Worm (Caenorhabditis elegans) whole organism, L4 larva: ENCODE measurements around the gene irld-24.
A peak's percentile ranks its signal among the peaks of the same experiment; 100 is the strongest.

Experiments used
- F49E8.2 ChIP-seq: sonication (generic microtip); optimal IDR thresholded peaks from 2 replicates; lab custom pipeline; 2016; ENCODE audit warnings: missing compliant biosample characterization, mild to moderate bottlenecking, missing genetic modification characterization, borderline replicate concordance
- Y105C5A.15 ChIP-seq: fragments of 200-800 bp; sonication (Bioruptor generic); IDR thresholded peaks from 2 replicates; pipeline ENCODE4 v1.3.6; 2022; ENCODE audit warnings: missing genetic modification characterization, missing compliant biosample characterization
- ceh-82 ChIP-seq: sonication (generic microtip); optimal IDR thresholded peaks from 2 replicates; lab custom pipeline; 2017; ENCODE audit warnings: missing biosample characterization, missing genetic modification characterization
- lin-13 ChIP-seq: fragments of 150-350 bp; optimal IDR thresholded peaks from 2 replicates; lab custom pipeline; 2014; ENCODE audit warnings: missing biosample characterization, missing genetic modification reagents, missing genetic modification characterization
- mdl-1 ChIP-seq, 2 experiments: fragments of 150-350 bp in 1 of 2; sonication (generic microtip) in 1 of 2; optimal IDR thresholded peaks; 2 replicates each; lab custom pipeline; 2014 to 2017; ENCODE audit warnings: missing biosample characterization in 2 of 2, missing genetic modification characterization in 2 of 2
- mep-1 ChIP-seq: fragments of 150-350 bp; sonication (generic microtip); optimal IDR thresholded peaks from 3 replicates; lab custom pipeline; 2014; ENCODE audit warnings: missing biosample characterization, missing genetic modification characterization
- nhr-11 ChIP-seq: fragments of 150-350 bp; optimal IDR thresholded peaks from 2 replicates; lab custom pipeline; 2014; ENCODE audit warnings: missing biosample characterization, missing genetic modification characterization
- nhr-6 ChIP-seq: fragments of 150-350 bp; optimal IDR thresholded peaks from 2 replicates; lab custom pipeline; 2014; ENCODE audit warnings: missing biosample characterization, missing genetic modification characterization
- nhr-76 ChIP-seq: fragments of 150-350 bp; optimal IDR thresholded peaks from 2 replicates; lab custom pipeline; 2014; ENCODE audit warnings: missing biosample characterization, missing genetic modification characterization
- rbr-2 ChIP-seq: sonication (generic microtip); optimal IDR thresholded peaks from 2 replicates; lab custom pipeline; 2016; ENCODE audit warnings: missing genotype, missing genetic modification characterization, missing compliant biosample characterization
- skn-1 ChIP-seq: fragments of 150-350 bp; optimal IDR thresholded peaks from 2 replicates; lab custom pipeline; 2014; ENCODE audit warnings: missing biosample characterization, missing genetic modification characterization
- snpc-4 ChIP-seq: fragments of 150-350 bp; optimal IDR thresholded peaks from 2 replicates; lab custom pipeline; 2014; ENCODE audit warnings: missing biosample characterization, missing genetic modification characterization
- unc-62 ChIP-seq, 3 experiments: fragments of 150-350 bp in 1 of 3; sonication (generic microtip); optimal IDR thresholded peaks in 2 of 3; peaks in 1 of 3; 1 replicate in 1 of 3; 2 replicates in 2 of 3; lab custom pipeline; 2014 to 2017; ENCODE audit warnings: missing biosample characterization in 3 of 3, missing genetic modification characterization in 3 of 3, missing genetic modification reagents in 3 of 3, missing genotype in 1 of 3

ce11 chrX:13977439-13978118 is 8.8 kb upstream of the irld-24 start, which contains the start of gene F48F7.6:
- peak; percentile 34 for TF ChIP-seq nhr-6
- peak in 1 of 2 experiments; percentile 98 for TF ChIP-seq unc-62 (GFP tag; optimal IDR thresholded peaks at IDR 0.05 in 1 of 2; lab: Kevin White, UChicago)
- TF ChIP-seq unc-62 (tag; optimal IDR thresholded peaks at IDR 0.05; lab: Kevin White, UChicago) = no peak
- TF ChIP-seq skn-1 (tag; lab: Kevin White, UChicago) = no peak
- no peak for TF ChIP-seq ceh-82 (tag; lab: Kevin White, UChicago)
- no peak for TF ChIP-seq lin-13 (GFP tag; lab: Kevin White, UChicago)
- no peak for TF ChIP-seq Y105C5A.15 (GFP tag; lab: Robert Waterston, UW)
- peak in 1 of 2 experiments; percentile 72 for TF ChIP-seq mdl-1 (tag; optimal IDR thresholded peaks at IDR 0.05; lab: Kevin White, UChicago)
- peak; percentile 39 for TF ChIP-seq rbr-2 (tag; lab: Kevin White, UChicago)
- no peak for TF ChIP-seq snpc-4 (tag; lab: Kevin White, UChicago)
- no peak for TF ChIP-seq F49E8.2
- TF ChIP-seq nhr-11 (tag; lab: Kevin White, UChicago) = no peak
- TF ChIP-seq nhr-76 (tag; lab: Kevin White, UChicago) = no peak
- peak; percentile 18 for TF ChIP-seq mep-1 (tag; lab: Kevin White, UChicago)
